Worm (Caenorhabditis elegans) whole organism, L4/young adult: ENCODE results near the gene F46F5.16.

Source experiments
- W03F9.2 ChIP-seq: fragments of 150-350 bp; optimal IDR thresholded peaks from 2 replicates; lab custom pipeline; 2014; ENCODE audit warnings: missing biosample characterization, missing genetic modification characterization
- dao-5 ChIP-seq: sonication (generic microtip); optimal IDR thresholded peaks from 2 replicates; lab custom pipeline; 2016; ENCODE audit warnings: missing genotype, missing genetic modification characterization, moderate library complexity, missing compliant biosample characterization
- him-1 ChIP-seq: sonication (generic microtip); optimal IDR thresholded peaks from 2 replicates; lab custom pipeline; 2016; ENCODE audit warnings: missing genotype, missing genetic modification reagents, missing genetic modification characterization, missing compliant biosample characterization

ce11 chrII:783532-783931, 3.5 kb upstream of the F46F5.16 start, which contains the start of gene Y39F10A.6:
- TF ChIP-seq dao-5 (tag; lab: Kevin White, UChicago), result no peak
- no peak for TF ChIP-seq him-1 (tag; lab: Kevin White, UChicago)
- no peak for TF ChIP-seq W03F9.2 (tag; lab: Kevin White, UChicago)
